Worm (Caenorhabditis elegans) whole organism, L1 larva: ENCODE measurements around the gene tag-10.

Source experiments
- F16B12.6 ChIP-seq: fragments of 150-350 bp; optimal IDR thresholded peaks from 2 replicates; lab custom pipeline; 2014; ENCODE audit warnings: missing biosample characterization, missing genetic modification characterization
- egl-27 ChIP-seq, 2 experiments: fragments of 150-350 bp in 1 of 2; sonication (generic microtip); optimal IDR thresholded peaks; 3 replicates each; lab custom pipeline; 2017 to 2018; ENCODE audit warnings: missing biosample characterization in 2 of 2, missing genetic modification characterization in 2 of 2, missing genetic modification reagents in 2 of 2
- elt-3 ChIP-seq, 6 experiments: fragments of 150-350 bp in 1 of 6; sonication (generic microtip); optimal IDR thresholded peaks; 2 replicates each; lab custom pipeline; 2017 to 2018; ENCODE audit warnings: missing biosample characterization in 6 of 6, missing genetic modification characterization in 6 of 6, inconsistent platforms in 1 of 6
- jun-1 ChIP-seq: fragments of 150-350 bp; optimal IDR thresholded peaks from 2 replicates; lab custom pipeline; 2014; ENCODE audit warnings: missing biosample characterization, missing genetic modification reagents, missing genetic modification characterization
- nhr-11 ChIP-seq: fragments of 150-350 bp; optimal IDR thresholded peaks from 2 replicates; lab custom pipeline; 2014; ENCODE audit warnings: missing biosample characterization, missing genetic modification characterization
- nhr-28 ChIP-seq: fragments of 150-350 bp; optimal IDR thresholded peaks from 2 replicates; lab custom pipeline; 2014; ENCODE audit warnings: missing biosample characterization, missing genetic modification characterization
- rnt-1 ChIP-seq: sonication (generic microtip); optimal IDR thresholded peaks from 2 replicates; lab custom pipeline; 2016; ENCODE audit warnings: mild to moderate bottlenecking, missing genetic modification characterization, moderate library complexity, missing compliant biosample characterization
- tbx-2 ChIP-seq: sonication (generic microtip); optimal IDR thresholded peaks from 2 replicates; lab custom pipeline; 2016; ENCODE audit warnings: missing genetic modification characterization, missing compliant biosample characterization
- unc-98 ChIP-seq: fragments of 200-800 bp; sonication (Bioruptor generic); IDR thresholded peaks from 2 replicates; pipeline ENCODE4 v1.3.6; 2022; ENCODE audit warnings: missing genetic modification characterization, missing compliant biosample characterization

DNA sequence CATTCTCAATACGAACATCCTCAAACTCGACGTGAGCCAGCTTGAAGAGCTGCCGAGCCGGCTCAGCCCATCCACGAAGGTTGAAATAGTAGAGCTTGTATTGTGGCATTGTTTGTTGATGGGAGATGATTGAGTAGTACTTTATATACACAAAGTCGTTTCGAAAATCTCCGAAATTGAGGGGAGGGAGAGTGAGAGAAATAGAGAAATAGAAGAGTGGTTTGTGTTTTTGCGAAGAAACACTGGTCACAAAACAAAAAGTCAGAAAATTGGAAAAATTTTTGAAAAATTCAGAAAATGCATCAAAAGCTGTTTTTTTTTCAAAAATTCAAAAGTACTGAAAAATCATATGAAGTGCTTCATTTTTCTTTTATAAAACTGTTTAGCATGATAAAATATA, 21.2 kb upstream of the tag-10 start, which contains the start of gene gst-24:
- TF ChIP-seq tbx-2 (tag; lab: Kevin White, UChicago): no peak
- no peak for TF ChIP-seq F16B12.6
- no peak for TF ChIP-seq unc-98 (GFP tag; lab: Robert Waterston, UW)
- TF ChIP-seq jun-1 (tag; lab: Kevin White, UChicago): no peak
- TF ChIP-seq rnt-1: no peak
- TF ChIP-seq nhr-28 (tag; lab: Kevin White, UChicago): no peak
- no peak for TF ChIP-seq elt-3 (tag; optimal IDR thresholded peaks at IDR 0.05; lab: Kevin White, UChicago)
- no peak for TF ChIP-seq egl-27 (tag; optimal IDR thresholded peaks at IDR 0.05; lab: Kevin White, UChicago)
- TF ChIP-seq nhr-11 (tag; lab: Kevin White, UChicago): no peak
